Worm (Caenorhabditis elegans) whole organism, L4 larva: ENCODE results near the gene smrd-1.
A peak's percentile ranks its signal among the peaks of the same experiment; 100 is the strongest.
"Not testable (repeated sequence)": the region's sequence is repeated elsewhere in the genome, so short reads cannot be mapped to it uniquely, and the experiment has no call there.

Source experiments
- D1046.2 ChIP-seq: fragments of 200-800 bp; sonication (Bioruptor generic); IDR thresholded peaks from 2 replicates; pipeline ENCODE4 v1.3.6; 2022; ENCODE audit warnings: missing genetic modification characterization, missing compliant biosample characterization
- F10B5.3 ChIP-seq: sonication (generic microtip); optimal IDR thresholded peaks from 2 replicates; lab custom pipeline; 2016; ENCODE audit warnings: mild to moderate bottlenecking, missing genetic modification characterization, missing compliant biosample characterization
- F37D6.2 ChIP-seq: sonication (generic microtip); optimal IDR thresholded peaks from 2 replicates; lab custom pipeline; 2016; ENCODE audit warnings: mild to moderate bottlenecking, missing genetic modification characterization, missing compliant biosample characterization
- F49E8.2 ChIP-seq: sonication (generic microtip); optimal IDR thresholded peaks from 2 replicates; lab custom pipeline; 2016; ENCODE audit warnings: missing compliant biosample characterization, mild to moderate bottlenecking, missing genetic modification characterization, borderline replicate concordance
- T26A8.4 ChIP-seq: fragments of 200-800 bp; sonication (Bioruptor generic); IDR thresholded peaks from 2 replicates; pipeline ENCODE4 v1.3.6; 2022; ENCODE audit warnings: missing genetic modification characterization, missing compliant biosample characterization
- Y48G9A.11 ChIP-seq: fragments of 200-800 bp; sonication (Bioruptor generic); IDR thresholded peaks from 2 replicates; pipeline ENCODE4 v1.3.6; 2022; ENCODE audit warnings: missing genetic modification reagents, missing genetic modification characterization, missing compliant biosample characterization
- ZK337.2 ChIP-seq: fragments of 200-800 bp; sonication (Bioruptor generic); IDR thresholded peaks from 2 replicates; pipeline ENCODE4 v1.3.6; 2022; ENCODE audit warnings: missing genetic modification reagents, missing genetic modification characterization, missing compliant biosample characterization
- arid-1 ChIP-seq: fragments of 200-800 bp; sonication (Bioruptor generic); conservative IDR thresholded peaks from 2 replicates; pipeline ENCODE4 v1.3.6; 2022; ENCODE audit warnings: missing genetic modification reagents, missing genetic modification characterization, missing compliant biosample characterization
- ceh-20 ChIP-seq: fragments of 200-800 bp; sonication (Bioruptor generic); IDR thresholded peaks from 2 replicates; pipeline ENCODE4 v1.3.6; 2022; ENCODE audit warnings: missing genetic modification reagents, missing genetic modification characterization, missing compliant biosample characterization
- ceh-44 ChIP-seq: fragments of 200-800 bp; sonication (Bioruptor generic); IDR thresholded peaks from 2 replicates; pipeline ENCODE4 v1.3.6; 2022; ENCODE audit warnings: missing genetic modification reagents, missing genetic modification characterization, missing compliant biosample characterization
- ces-1 ChIP-seq: fragments of 150-350 bp; sonication (generic microtip); optimal IDR thresholded peaks from 4 replicates; lab custom pipeline; 2014; ENCODE audit warnings: missing biosample characterization, missing genetic modification reagents, missing genetic modification characterization
- ctbp-1 ChIP-seq: fragments of 200-800 bp; sonication (Bioruptor generic); IDR thresholded peaks from 2 replicates; pipeline ENCODE4 v1.3.6; 2022; ENCODE audit warnings: missing genetic modification reagents, missing genetic modification characterization, missing compliant biosample characterization
- daf-16 ChIP-seq, 3 experiments: sonication (generic microtip); optimal IDR thresholded peaks; 2 replicates each; lab custom pipeline; 2016 to 2017; ENCODE audit warnings: missing genetic modification characterization in 3 of 3, missing genetic modification reagents in 3 of 3, mild to moderate bottlenecking in 2 of 3, missing compliant biosample characterization in 2 of 3, missing biosample characterization in 1 of 3, moderate library complexity in 1 of 3
- dmd-6 ChIP-seq: fragments of 200-800 bp; sonication (Bioruptor generic); IDR thresholded peaks from 2 replicates; pipeline ENCODE4 v1.3.6; 2022; ENCODE audit warnings: missing genetic modification reagents, missing genetic modification characterization, missing compliant biosample characterization
- dmd-9 ChIP-seq: fragments of 200-800 bp; sonication (Bioruptor generic); IDR thresholded peaks from 2 replicates; pipeline ENCODE4 v1.3.6; 2022; ENCODE audit warnings: missing genetic modification reagents, missing genetic modification characterization, missing compliant biosample characterization
- dpl-1 ChIP-seq: fragments of 150-350 bp; optimal IDR thresholded peaks from 2 replicates; lab custom pipeline; 2014; ENCODE audit warnings: missing biosample characterization, missing genetic modification reagents, missing genetic modification characterization
- egl-43 ChIP-seq: fragments of 200-800 bp; sonication (Bioruptor generic); IDR thresholded peaks from 2 replicates; pipeline ENCODE4 v1.3.6; 2022; ENCODE audit warnings: missing genetic modification reagents, missing genetic modification characterization, missing compliant biosample characterization
- fkh-10 ChIP-seq: fragments of 150-350 bp; optimal IDR thresholded peaks from 2 replicates; lab custom pipeline; 2014; ENCODE audit warnings: missing biosample characterization, missing genetic modification reagents, missing genetic modification characterization
- hif-1 ChIP-seq, 2 experiments: sonication (generic microtip); optimal IDR thresholded peaks; 2 replicates each; lab custom pipeline; 2016 to 2017; ENCODE audit warnings: missing compliant biosample characterization in 2 of 2, missing genetic modification characterization in 2 of 2, missing genetic modification reagents in 2 of 2, missing genotype in 2 of 2, mild to moderate bottlenecking in 1 of 2
- hlh-30 ChIP-seq: sonication (generic microtip); optimal IDR thresholded peaks from 2 replicates; lab custom pipeline; 2017; ENCODE audit warnings: antibody characterized with exemption, mild to moderate bottlenecking, missing genetic modification characterization, missing compliant biosample characterization; ENCODE audit not compliant: insufficient read depth
- hmg-1.1 ChIP-seq: fragments of 200-800 bp; sonication (Bioruptor generic); IDR thresholded peaks from 2 replicates; pipeline ENCODE4 v1.3.6; 2022; ENCODE audit warnings: missing genetic modification reagents, missing genetic modification characterization, missing compliant biosample characterization
- lim-7 ChIP-seq: fragments of 200-800 bp; sonication (Bioruptor generic); IDR thresholded peaks from 2 replicates; pipeline ENCODE4 v1.3.6; 2022; ENCODE audit warnings: missing genetic modification characterization, missing compliant biosample characterization
- lin-13 ChIP-seq: fragments of 150-350 bp; optimal IDR thresholded peaks from 2 replicates; lab custom pipeline; 2014; ENCODE audit warnings: missing biosample characterization, missing genetic modification reagents, missing genetic modification characterization
- lin-38 ChIP-seq: fragments of 200-800 bp; sonication (Bioruptor generic); IDR thresholded peaks from 2 replicates; pipeline ENCODE4 v1.3.6; 2022; ENCODE audit warnings: missing genetic modification reagents, missing genetic modification characterization, missing compliant biosample characterization
- lsy-2 ChIP-seq, 2 experiments: fragments of 150-350 bp in 1 of 2; sonication (generic microtip) in 1 of 2; optimal IDR thresholded peaks; 2 replicates each; lab custom pipeline; 2014 to 2017; ENCODE audit warnings: missing biosample characterization in 2 of 2, missing genetic modification characterization in 2 of 2
- madf-9 ChIP-seq: fragments of 200-800 bp; sonication (Bioruptor generic); conservative IDR thresholded peaks from 2 replicates; pipeline ENCODE4 v1.3.6; 2022; ENCODE audit warnings: missing genetic modification reagents, missing genetic modification characterization, missing compliant biosample characterization
- mep-1 ChIP-seq: fragments of 150-350 bp; sonication (generic microtip); optimal IDR thresholded peaks from 3 replicates; lab custom pipeline; 2014; ENCODE audit warnings: missing biosample characterization, missing genetic modification characterization
- mes-2 ChIP-seq: sonication (generic microtip); optimal IDR thresholded peaks from 2 replicates; lab custom pipeline; 2016; ENCODE audit warnings: missing genotype, mild to moderate bottlenecking, missing genetic modification characterization, missing compliant biosample characterization; ENCODE audit not compliant: poor library complexity, severe bottlenecking
- nhr-11 ChIP-seq: fragments of 150-350 bp; optimal IDR thresholded peaks from 2 replicates; lab custom pipeline; 2014; ENCODE audit warnings: missing biosample characterization, missing genetic modification characterization
- rbr-2 ChIP-seq: sonication (generic microtip); optimal IDR thresholded peaks from 2 replicates; lab custom pipeline; 2016; ENCODE audit warnings: missing genotype, missing genetic modification characterization, missing compliant biosample characterization
- tra-1 ChIP-seq: fragments of 200-800 bp; sonication (Bioruptor generic); IDR thresholded peaks from 2 replicates; pipeline ENCODE4 v1.3.6; 2022; ENCODE audit warnings: missing genetic modification reagents, missing genetic modification characterization, missing compliant biosample characterization
- unc-130 ChIP-seq: sonication (generic microtip); optimal IDR thresholded peaks from 2 replicates; lab custom pipeline; 2016; ENCODE audit warnings: missing genetic modification reagents, missing genetic modification characterization, missing compliant biosample characterization
- unc-62 ChIP-seq, 3 experiments: fragments of 150-350 bp in 1 of 3; sonication (generic microtip); optimal IDR thresholded peaks in 2 of 3; peaks in 1 of 3; 1 replicate in 1 of 3; 2 replicates in 2 of 3; lab custom pipeline; 2014 to 2017; ENCODE audit warnings: missing biosample characterization in 3 of 3, missing genetic modification characterization in 3 of 3, missing genetic modification reagents in 3 of 3, missing genotype in 1 of 3
- vab-7 ChIP-seq: fragments of 200-800 bp; sonication (Bioruptor generic); IDR thresholded peaks from 2 replicates; pipeline ENCODE4 v1.3.6; 2022; ENCODE audit warnings: missing genetic modification reagents, missing genetic modification characterization, missing compliant biosample characterization

smrd-1 gene

ce11 chrIII:10435938-10436842 is at the start of gene smrd-1, which contains the start of gene enu-3.1:
smrd-1 (minus strand) TSS chrIII:10435988.
enu-3.1 (plus strand) TSS chrIII:10436276.
- TF ChIP-seq dpl-1: peak; percentile 62
- peak in 1 of 2 experiments; percentile 17 for TF ChIP-seq unc-62 (GFP tag; optimal IDR thresholded peaks at IDR 0.05 in 1 of 2; lab: Kevin White, UChicago)
- TF ChIP-seq unc-62 (tag; optimal IDR thresholded peaks at IDR 0.05; lab: Kevin White, UChicago): not testable (repeated sequence)
- peak; percentile 82 for TF ChIP-seq F37D6.2 (tag; lab: Kevin White, UChicago)
- peak; percentile 49 for TF ChIP-seq unc-130
- TF ChIP-seq mep-1 (tag; lab: Kevin White, UChicago): peak; percentile 65
- TF ChIP-seq ceh-44 (GFP tag; lab: Robert Waterston, UW): peak; percentile 83
- peak; percentile 72 for TF ChIP-seq rbr-2 (tag; lab: Kevin White, UChicago)
- TF ChIP-seq lim-7 (GFP tag; lab: Robert Waterston, UW): peak; percentile 62; the same call in 1 of the 2 replicates
- TF ChIP-seq fkh-10: peak; percentile 8
- TF ChIP-seq tra-1 (GFP tag; lab: Robert Waterston, UW): 0 out of 2 replicates have a peak, but pooled peaks have one; percentile 10
- TF ChIP-seq hif-1 (tag; optimal IDR thresholded peaks at IDR 0.05; lab: Kevin White, UChicago): peak in 1 of 2 experiments; percentile 53
- TF ChIP-seq arid-1 (GFP tag; lab: Robert Waterston, UW): peak; percentile 66; the same call in 1 of the 2 replicates
- TF ChIP-seq D1046.2: 0 out of 2 replicates have a peak, but pooled peaks have one; percentile 66
- TF ChIP-seq ceh-20: peak; percentile 58
- peak; percentile 30; the same call in 1 of the 2 replicates for TF ChIP-seq T26A8.4 (GFP tag; lab: Robert Waterston, UW)
- TF ChIP-seq lin-13 (GFP tag; lab: Kevin White, UChicago): peak; percentile 4
- TF ChIP-seq dmd-9 (GFP tag; lab: Robert Waterston, UW): 0 out of 2 replicates have a peak, but pooled peaks have one; percentile 54
- peak in 1 of 2 experiments; percentile 72 for TF ChIP-seq lsy-2 (tag; optimal IDR thresholded peaks at IDR 0.05; lab: Kevin White, UChicago)
- TF ChIP-seq dmd-6 (GFP tag; lab: Robert Waterston, UW): peak; percentile 47
- peak; percentile 89 for TF ChIP-seq lin-38 (GFP tag; lab: Robert Waterston, UW)
- TF ChIP-seq ces-1: peak; percentile 94
- TF ChIP-seq nhr-11 (tag; lab: Kevin White, UChicago): peak; percentile 10
- TF ChIP-seq vab-7 (GFP tag; lab: Robert Waterston, UW): peak; percentile 76
- TF ChIP-seq mes-2: peak; percentile 94
- peak; percentile 81 for TF ChIP-seq ctbp-1 (GFP tag; lab: Robert Waterston, UW)
- peak; percentile 17 for TF ChIP-seq F49E8.2 (tag; lab: Kevin White, UChicago)
- 0 out of 2 replicates have a peak, but pooled peaks have one; percentile 46 for TF ChIP-seq ZK337.2 (GFP tag; lab: Robert Waterston, UW)
- peak; percentile 70 for TF ChIP-seq madf-9 (GFP tag; lab: Robert Waterston, UW)
- peak; percentile 73 for TF ChIP-seq hmg-1.1 (GFP tag; lab: Robert Waterston, UW)
- TF ChIP-seq egl-43: peak; percentile 20; the same call in 1 of the 2 replicates
- TF ChIP-seq Y48G9A.11: peak; percentile 57; the same call in 1 of the 2 replicates
- TF ChIP-seq hlh-30 (tag; lab: Kevin White, UChicago): peak; percentile 39

ce11 chrIII:10481988-10482387 is 46.2 kb upstream of the smrd-1 start, which contains the start of gene D2045.8:
D2045.8 (plus strand) TSS chrIII:10482288.
- TF ChIP-seq F10B5.3 (tag; lab: Kevin White, UChicago): no peak
- TF ChIP-seq daf-16 (GFP tag; optimal IDR thresholded peaks at IDR 0.05; lab: Kevin White, UChicago): no peak
- TF ChIP-seq daf-16 (tag; optimal IDR thresholded peaks at IDR 0.05; lab: Kevin White, UChicago): peak; percentile 18
